Comparison of ENCODE assay signal across 1 fruit fly cellular context in the genomic region with DNA sequence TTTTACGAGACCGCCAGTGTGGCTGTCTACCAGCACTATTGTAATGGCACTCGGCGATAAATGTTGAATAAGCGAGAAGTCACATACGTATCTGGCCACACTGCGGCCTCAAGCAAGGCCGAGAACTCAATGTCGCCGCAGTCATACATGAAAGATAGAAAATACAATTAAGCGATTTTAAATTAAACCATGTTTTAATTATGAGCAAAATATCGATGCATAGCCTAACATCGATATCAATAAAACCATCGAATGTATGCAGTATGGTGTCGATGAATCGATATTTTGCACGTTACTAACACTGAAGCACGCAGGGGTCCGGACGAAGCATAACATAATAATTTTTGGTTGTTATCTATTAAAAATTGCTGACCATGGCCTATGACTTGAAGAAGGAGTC.
TF ChIP-seq lines count a peak whose summit lies in the region.

A gene (minus strand): TSS at position 202 of the 400 bp plus-strand sequence.
A gene (plus strand): TSS at position 288 of the 400 bp plus-strand sequence.

TF ChIP-seq in whole organism, embryonic, 481 proteins besides CTCF, POLR2A, EP300 and RAD21 (continued from another document):
- TF ChIP-seq sisA (GFP tag; IDR thresholded peaks at IDR 0.05; lab: Robert Waterston, UW): no peak
- peak; percentile 86 for TF ChIP-seq mld (GFP tag; IDR thresholded peaks at IDR 0.05; lab: Robert Waterston, UW; ENCODE audit: partially characterized antibody)
- TF ChIP-seq tin (GFP tag; optimal IDR thresholded peaks at IDR 0.05; lab: Kevin White, UChicago): peak; percentile 29
- TF ChIP-seq PHDP (tag; optimal IDR thresholded peaks at IDR 0.05; lab: Kevin White, UChicago): no peak
- peak in 1 of 2 experiments; percentile 75 for TF ChIP-seq Pdp1 (GFP tag; optimal IDR thresholded peaks at IDR 0.05; lab: Kevin White, UChicago)
- TF ChIP-seq CG30431 (GFP tag; optimal IDR thresholded peaks at IDR 0.05; lab: Kevin White, UChicago): no peak
- TF ChIP-seq grau (tag; optimal IDR thresholded peaks at IDR 0.05; lab: Kevin White, UChicago): peak; percentile 24
- no peak for TF ChIP-seq Asciz (GFP tag; optimal IDR thresholded peaks at IDR 0.05; lab: Kevin White, UChicago)
- no peak for TF ChIP-seq esg (GFP tag; conservative IDR thresholded peaks at IDR 0.05; lab: Robert Waterston, UW)
- no peak for TF ChIP-seq Awh (GFP tag; IDR thresholded peaks at IDR 0.05; lab: Robert Waterston, UW)
- TF ChIP-seq Dll (GFP tag; IDR thresholded peaks at IDR 0.05; lab: Robert Waterston, UW; ENCODE audit: partially characterized antibody): peak; percentile 95
- TF ChIP-seq cad (GFP tag; optimal IDR thresholded peaks at IDR 0.05; lab: Kevin White, UChicago): no peak
- TF ChIP-seq CG17912 (GFP tag; optimal IDR thresholded peaks at IDR 0.05; lab: Kevin White, UChicago): no peak
- peak; percentile 8 for TF ChIP-seq CG2712 (tag; optimal IDR thresholded peaks at IDR 0.05; lab: Kevin White, UChicago)
